Fruit fly (Drosophila melanogaster): ENCODE measurements around the gene CG8578.

Gene CG8578

dm6 chrX:15870777-15871757 is 26.8 kb downstream of the CG8578 start (continued):
- TF ChIP-seq CG15479 (GFP tag; optimal IDR thresholded peaks at IDR 0.05): no peak
- peak; percentile 57 for TF ChIP-seq CG2120 (GFP tag; optimal IDR thresholded peaks at IDR 0.05)
- TF ChIP-seq sna (GFP tag; IDR thresholded peaks at IDR 0.05; ENCODE audit: partially characterized antibody): no peak
- TF ChIP-seq unpg (GFP tag; optimal IDR thresholded peaks at IDR 0.05): no peak
- TF ChIP-seq CG30431 (GFP tag; optimal IDR thresholded peaks at IDR 0.05): no peak
- TF ChIP-seq CG13624 (GFP tag; optimal IDR thresholded peaks at IDR 0.05): peak; percentile 47
- TF ChIP-seq CG43689 (GFP tag; IDR thresholded peaks at IDR 0.05): no peak
- TF ChIP-seq gsb-n (tag; optimal IDR thresholded peaks at IDR 0.05): no peak
- TF ChIP-seq bcd (GFP tag; optimal IDR thresholded peaks at IDR 0.05): no peak
- TF ChIP-seq knrl (GFP tag; IDR thresholded peaks at IDR 0.05; ENCODE audit: partially characterized antibody): no peak
- TF ChIP-seq CG17568 (GFP tag; optimal IDR thresholded peaks at IDR 0.05): no peak
- TF ChIP-seq CG13123 (GFP tag; optimal IDR thresholded peaks at IDR 0.05): peak; percentile 38
- no peak for TF ChIP-seq Bgb (GFP tag; IDR thresholded peaks at IDR 0.05; ENCODE audit: partially characterized antibody)
- TF ChIP-seq Six4 (GFP tag; optimal IDR thresholded peaks at IDR 0.05): no peak
- TF ChIP-seq CG3407 (GFP tag; optimal IDR thresholded peaks at IDR 0.05): no peak
- no peak for TF ChIP-seq ara (GFP tag; IDR thresholded peaks at IDR 0.05)
- no peak for TF ChIP-seq CG8281 (tag; optimal IDR thresholded peaks at IDR 0.05)
- TF ChIP-seq CG16813 (GFP tag; IDR thresholded peaks at IDR 0.05; ENCODE audit: partially characterized antibody): no peak
- TF ChIP-seq Dfd (GFP tag; optimal IDR thresholded peaks at IDR 0.05): no peak
- no peak for TF ChIP-seq NfI (GFP tag; optimal IDR thresholded peaks at IDR 0.05)
- TF ChIP-seq CG5245 (GFP tag; optimal IDR thresholded peaks at IDR 0.05): no peak
- TF ChIP-seq Blimp-1 (GFP tag; optimal IDR thresholded peaks at IDR 0.05): no peak
- TF ChIP-seq hkb (optimal IDR thresholded peaks at IDR 0.05): no peak
- TF ChIP-seq hkb (GFP tag; IDR thresholded peaks at IDR 0.05): peak; percentile 79
- no peak for TF ChIP-seq HmgD (GFP tag; optimal IDR thresholded peaks at IDR 0.05)
- TF ChIP-seq Pdp1 (GFP tag; optimal IDR thresholded peaks at IDR 0.05): peak in 1 of 2 experiments; percentile 23
- no peak for TF ChIP-seq Doc2 (GFP tag; IDR thresholded peaks at IDR 0.05)
- TF ChIP-seq usp (GFP tag; optimal IDR thresholded peaks at IDR 0.05): no peak
- 0 out of 2 replicates have a peak, but pooled peaks have one; percentile 18 for TF ChIP-seq Adf1 (GFP tag; IDR thresholded peaks at IDR 0.05)
- no peak for TF ChIP-seq CG14050 (GFP tag; IDR thresholded peaks at IDR 0.05)
- peak in 1 of 2 experiments; percentile 49 for TF ChIP-seq Hr51 (GFP tag; optimal IDR thresholded peaks at IDR 0.05)
- peak; percentile 59 for TF ChIP-seq cwo (GFP tag; optimal IDR thresholded peaks at IDR 0.05)
- no peak for TF ChIP-seq en (GFP tag; optimal IDR thresholded peaks at IDR 0.05)
- TF ChIP-seq B-H1 (GFP tag; IDR thresholded peaks at IDR 0.05): peak; percentile 14; the same call in 1 of the 3 replicates
- TF ChIP-seq Dbx (GFP tag; IDR thresholded peaks at IDR 0.05): peak; percentile 53; the same call in 1 of the 3 replicates
- TF ChIP-seq CHES-1-like (GFP tag; optimal IDR thresholded peaks at IDR 0.05): peak; percentile 43
- peak; percentile 15 for TF ChIP-seq Myb (GFP tag; optimal IDR thresholded peaks at IDR 0.05)
- peak; percentile 31; the same call in 1 of the 2 replicates for TF ChIP-seq wdn (GFP tag; IDR thresholded peaks at IDR 0.05)
- TF ChIP-seq zen2 (GFP tag; IDR thresholded peaks at IDR 0.05; ENCODE audit: partially characterized antibody): no peak
- peak; percentile 46 for TF ChIP-seq Nf-YB (GFP tag; optimal IDR thresholded peaks at IDR 0.05)
- TF ChIP-seq CG6175 (GFP tag; IDR thresholded peaks at IDR 0.05): no peak
- no peak for TF ChIP-seq Bdp1 (GFP tag; optimal IDR thresholded peaks at IDR 0.05)
- TF ChIP-seq Camta (GFP tag; optimal IDR thresholded peaks at IDR 0.05): peak; percentile 41
- peak; percentile 86 for TF ChIP-seq CG6765 (GFP tag; optimal IDR thresholded peaks at IDR 0.05)
- TF ChIP-seq peb (GFP tag; IDR thresholded peaks at IDR 0.05): no peak
- peak; percentile 90 for TF ChIP-seq Fer1 (GFP tag; optimal IDR thresholded peaks at IDR 0.05)
- TF ChIP-seq phol (tag; optimal IDR thresholded peaks at IDR 0.05): no peak
- no peak for TF ChIP-seq pita (GFP tag; optimal IDR thresholded peaks at IDR 0.05)

Measured in whole organism, embryonic.